Fruit fly (Drosophila melanogaster): ENCODE measurements around the gene eIF5B.
A peak's percentile ranks its signal among the peaks of the same experiment; 100 is the strongest.

The eIF5B gene

dm6 chr3L:3450410-3450809, 10.4 kb downstream of the eIF5B start (continued):
- TF ChIP-seq lola (GFP tag; optimal IDR thresholded peaks at IDR 0.05) (peak in 1 of 3 experiments; percentile 46), fd3F (GFP tag; optimal IDR thresholded peaks at IDR 0.05) (peak; percentile 44), CG10321 (GFP tag; IDR thresholded peaks at IDR 0.05) (no peak), mirr (GFP tag; optimal IDR thresholded peaks at IDR 0.05) (no peak), CG6254 (GFP tag; optimal IDR thresholded peaks at IDR 0.05) (no peak), usp (GFP tag; optimal IDR thresholded peaks at IDR 0.05) (no peak), CG6175 (GFP tag; IDR thresholded peaks at IDR 0.05) (no peak), croc (GFP tag; conservative IDR thresholded peaks at IDR 0.05) (no peak), emc (GFP tag; optimal IDR thresholded peaks at IDR 0.05) (no peak), CG15269 (tag; optimal IDR thresholded peaks at IDR 0.05) (peak; percentile 65), gsb-n (tag; optimal IDR thresholded peaks at IDR 0.05) (no peak), HLH4C (GFP tag; IDR thresholded peaks at IDR 0.05; ENCODE audit: partially characterized antibody) (no peak), gcm2 (GFP tag; optimal IDR thresholded peaks at IDR 0.05) (no peak), Xrp1 (GFP tag; IDR thresholded peaks at IDR 0.05) (peak; percentile 54), lbe (GFP tag; optimal IDR thresholded peaks at IDR 0.05) (peak; percentile 37), CG7271 (tag; optimal IDR thresholded peaks at IDR 0.05) (no peak), CG3407 (GFP tag; optimal IDR thresholded peaks at IDR 0.05) (no peak), CG2712 (tag; optimal IDR thresholded peaks at IDR 0.05) (peak; percentile 42), CG2120 (GFP tag; optimal IDR thresholded peaks at IDR 0.05) (peak; percentile 76), unpg (GFP tag; optimal IDR thresholded peaks at IDR 0.05) (peak; percentile 32), CG10431 (GFP tag; optimal IDR thresholded peaks at IDR 0.05) (no peak), CG3726 (GFP tag; IDR thresholded peaks at IDR 0.05) (no peak), CG17361 (GFP tag; IDR thresholded peaks at IDR 0.05) (0 out of 3 replicates have a peak, but pooled peaks have one; percentile 18), Atf-2 (GFP tag; optimal IDR thresholded peaks at IDR 0.05) (peak; percentile 5), CG10209 (GFP tag; optimal IDR thresholded peaks at IDR 0.05) (peak; percentile 30), Ptx1 (GFP tag; IDR thresholded peaks at IDR 0.05) (0 out of 2 replicates have a peak, but pooled peaks have one; percentile 20), ems (GFP tag; optimal IDR thresholded peaks at IDR 0.05) (peak; percentile 19), CG15601 (tag; optimal IDR thresholded peaks at IDR 0.05) (peak; percentile 15), vvl (GFP tag; IDR thresholded peaks at IDR 0.05) (0 out of 2 replicates have a peak, but pooled peaks have one; percentile 11), chif (GFP tag; optimal IDR thresholded peaks at IDR 0.05) (peak; percentile 6 to 14), ab (GFP tag; optimal IDR thresholded peaks at IDR 0.05) (no peak), ash1 (GFP tag; optimal IDR thresholded peaks at IDR 0.05) (no peak), CHES-1-like (GFP tag; optimal IDR thresholded peaks at IDR 0.05) (no peak), Eip74EF (GFP tag; optimal IDR thresholded peaks at IDR 0.05) (peak in 1 of 2 experiments; percentile 57), fru (optimal IDR thresholded peaks at IDR 0.05) (no peak), Sry-δ (GFP tag; optimal IDR thresholded peaks at IDR 0.05) (no peak), HHEX (GFP tag; optimal IDR thresholded peaks at IDR 0.05) (no peak), twi (tag; optimal IDR thresholded peaks at IDR 0.05) (no peak), Dfd (GFP tag; optimal IDR thresholded peaks at IDR 0.05) (no peak), CG11695 (GFP tag; IDR thresholded peaks at IDR 0.05) (no peak), CG14710 (tag; optimal IDR thresholded peaks at IDR 0.05) (no peak), scrt (GFP tag; optimal IDR thresholded peaks at IDR 0.05) (no peak), NC2α (GFP tag; optimal IDR thresholded peaks at IDR 0.05) (no peak), Lim3 (GFP tag; IDR thresholded peaks at IDR 0.05) (no peak), h (optimal IDR thresholded peaks at IDR 0.05) (no peak), sens (GFP tag) (peak; percentile 82), CG11504 (tag; optimal IDR thresholded peaks at IDR 0.05) (peak; percentile 42), CG14050 (GFP tag; IDR thresholded peaks at IDR 0.05) (no peak), Ets65A (GFP tag) (peak; percentile 58), Optix (GFP tag; IDR thresholded peaks at IDR 0.05) (no peak), Poxn (GFP tag; IDR thresholded peaks at IDR 0.05) (no peak), CG18476 (GFP tag; optimal IDR thresholded peaks at IDR 0.05) (no peak)
